Worm (Caenorhabditis elegans) whole organism, L3 larva: Measurements from ENCODE around the gene C33A12.4.

Experiments used
- R02D3.7 ChIP-seq: fragments of 150-350 bp; optimal IDR thresholded peaks from 2 replicates; lab custom pipeline; 2014; ENCODE audit warnings: missing biosample characterization, missing genetic modification characterization
- aly-2 ChIP-seq: fragments of 150-350 bp; optimal IDR thresholded peaks from 2 replicates; lab custom pipeline; 2014; ENCODE audit warnings: missing biosample characterization, missing genetic modification characterization
- ama-1 ChIP-seq: fragments of 150-350 bp; optimal IDR thresholded peaks from 2 replicates; lab custom pipeline; 2018
- ceh-9 ChIP-seq: sonication (generic microtip); optimal IDR thresholded peaks from 2 replicates; lab custom pipeline; 2018; ENCODE audit warnings: missing biosample characterization, missing genetic modification characterization
- egl-27 ChIP-seq: sonication (generic microtip); optimal IDR thresholded peaks from 4 replicates; lab custom pipeline; 2017; ENCODE audit warnings: missing biosample characterization, missing genetic modification reagents, missing genetic modification characterization
- elt-1 ChIP-seq: fragments of 150-350 bp; optimal IDR thresholded peaks from 2 replicates; lab custom pipeline; 2014; ENCODE audit warnings: missing biosample characterization, missing genetic modification characterization
- elt-2 ChIP-seq: sonication (generic microtip); optimal IDR thresholded peaks from 2 replicates; lab custom pipeline; 2016; ENCODE audit warnings: missing genetic modification reagents, mild to moderate bottlenecking, missing genetic modification characterization, missing compliant biosample characterization
- elt-3 ChIP-seq, 3 experiments: fragments of 150-350 bp in 1 of 3; sonication (generic microtip) in 2 of 3; optimal IDR thresholded peaks; 2 replicates in 2 of 3; 4 replicates in 1 of 3; lab custom pipeline; 2014 to 2017; ENCODE audit warnings: missing biosample characterization in 3 of 3, missing genetic modification characterization in 3 of 3
- eor-1 ChIP-seq, 2 experiments: fragments of 150-350 bp; optimal IDR thresholded peaks; 2 replicates each; lab custom pipeline; 2014 to 2018; ENCODE audit warnings: missing biosample characterization in 2 of 2, missing genetic modification characterization in 2 of 2
- fkh-2 ChIP-seq: fragments of 150-350 bp; optimal IDR thresholded peaks from 2 replicates; lab custom pipeline; 2014; ENCODE audit warnings: missing biosample characterization, missing genetic modification reagents, missing genetic modification characterization
- lin-15B ChIP-seq: fragments of 150-350 bp; optimal IDR thresholded peaks from 2 replicates; lab custom pipeline; 2014; ENCODE audit warnings: missing biosample characterization, missing genetic modification characterization
- lin-39 ChIP-seq: fragments of 150-350 bp; optimal IDR thresholded peaks from 2 replicates; lab custom pipeline; 2018; ENCODE audit warnings: missing biosample characterization, missing genetic modification reagents, missing genetic modification characterization
- mdl-1 ChIP-seq: fragments of 150-350 bp; optimal IDR thresholded peaks from 2 replicates; lab custom pipeline; 2014; ENCODE audit warnings: missing biosample characterization, missing genetic modification characterization
- mml-1 ChIP-seq: fragments of 150-350 bp; sonication (generic microtip); optimal IDR thresholded peaks from 3 replicates; lab custom pipeline; 2014; ENCODE audit warnings: missing biosample characterization, missing genetic modification characterization
- nfya-1 ChIP-seq: sonication (generic microtip); optimal IDR thresholded peaks from 2 replicates; lab custom pipeline; 2017; ENCODE audit warnings: missing genetic modification characterization, mild to moderate bottlenecking, missing compliant biosample characterization, antibody characterized with exemption, moderate library complexity; ENCODE audit not compliant: insufficient read depth
- nhr-11 ChIP-seq: fragments of 150-350 bp; optimal IDR thresholded peaks from 2 replicates; lab custom pipeline; 2014; ENCODE audit warnings: missing biosample characterization, missing genetic modification characterization
- nhr-12 ChIP-seq: fragments of 150-350 bp; optimal IDR thresholded peaks from 2 replicates; lab custom pipeline; 2014; ENCODE audit warnings: missing biosample characterization, missing genetic modification characterization
- nhr-25 ChIP-seq: sonication (generic microtip); optimal IDR thresholded peaks from 2 replicates; lab custom pipeline; 2017; ENCODE audit warnings: missing biosample characterization, missing genetic modification characterization
- nhr-28 ChIP-seq: fragments of 150-350 bp; optimal IDR thresholded peaks from 2 replicates; lab custom pipeline; 2014; ENCODE audit warnings: missing biosample characterization, missing genetic modification characterization
- nhr-67 ChIP-seq: fragments of 150-350 bp; optimal IDR thresholded peaks from 2 replicates; lab custom pipeline; 2014; ENCODE audit warnings: missing biosample characterization, missing genetic modification characterization
- nhr-77 ChIP-seq: fragments of 150-350 bp; optimal IDR thresholded peaks from 2 replicates; lab custom pipeline; 2014; ENCODE audit warnings: missing biosample characterization, missing genetic modification characterization
- pha-4 ChIP-seq: fragments of 150-350 bp; optimal IDR thresholded peaks from 2 replicates; lab custom pipeline; 2014; ENCODE audit warnings: missing biosample characterization, missing genetic modification reagents, missing genetic modification characterization
- skn-1 ChIP-seq: fragments of 150-350 bp; optimal IDR thresholded peaks from 2 replicates; lab custom pipeline; 2014; ENCODE audit warnings: missing biosample characterization, missing genetic modification characterization
- snpc-4 ChIP-seq: fragments of 150-350 bp; optimal IDR thresholded peaks from 2 replicates; lab custom pipeline; 2014; ENCODE audit warnings: missing biosample characterization, missing genetic modification characterization
- unc-39 ChIP-seq: sonication (generic microtip); optimal IDR thresholded peaks from 4 replicates; lab custom pipeline; 2017; ENCODE audit warnings: missing biosample characterization, missing genetic modification characterization
- unc-62 ChIP-seq: fragments of 150-350 bp; sonication (generic microtip); optimal IDR thresholded peaks from 4 replicates; lab custom pipeline; 2014; ENCODE audit warnings: missing biosample characterization, missing genetic modification reagents, missing genetic modification characterization
- ztf-4 ChIP-seq: fragments of 150-350 bp; optimal IDR thresholded peaks from 2 replicates; lab custom pipeline; 2014; ENCODE audit warnings: missing biosample characterization, missing genetic modification characterization

C33A12.4 gene

DNA sequence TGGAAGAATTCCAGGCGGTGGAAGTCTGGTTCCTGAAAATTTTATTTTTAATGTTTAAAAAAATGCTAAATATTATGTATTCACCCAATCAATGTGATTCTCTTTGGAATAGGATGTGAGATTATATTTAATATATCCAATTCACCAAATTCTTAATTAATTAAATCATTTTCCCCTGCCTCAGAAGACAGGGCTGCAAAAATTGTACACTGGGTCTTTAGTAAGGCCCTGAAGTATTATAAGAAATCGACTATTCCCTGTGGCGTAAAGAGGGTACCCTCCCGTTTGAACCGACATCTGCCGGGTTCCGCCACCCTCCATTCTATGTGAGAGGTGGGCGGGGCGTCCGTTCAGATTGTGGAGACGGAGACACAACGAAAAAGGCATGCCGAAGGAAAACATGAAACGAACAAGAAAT lies 861 bp upstream of the C33A12.4 start (continued):
- TF ChIP-seq nhr-67 (tag; lab: Kevin White, UChicago): no peak
- TF ChIP-seq ztf-4 (tag; lab: Kevin White, UChicago): no peak
- TF ChIP-seq mml-1: no peak
- TF ChIP-seq, all 47 proteins: peak for 26

DNA sequence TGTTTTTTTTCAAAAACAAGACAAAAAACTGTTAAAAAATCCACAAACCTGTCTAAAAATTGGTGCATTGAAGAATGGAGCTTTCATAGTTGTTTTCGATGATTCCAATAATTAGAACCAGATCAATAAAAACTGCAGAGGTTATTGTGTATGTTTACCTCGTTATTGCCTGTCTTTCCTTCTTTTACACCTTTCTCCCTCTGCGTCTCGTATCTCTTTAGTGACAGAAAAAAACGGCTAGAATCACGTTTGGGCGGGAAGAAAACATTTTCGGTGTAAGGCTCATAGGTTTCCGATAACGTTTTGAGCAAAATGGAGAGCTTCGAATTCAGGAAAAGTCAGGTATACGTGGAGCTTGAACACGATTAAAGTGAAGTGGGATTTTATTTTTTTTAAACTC lies 1.8 kb downstream of the C33A12.4 start, which contains the start of gene ethe-1:
ethe-1 (minus strand) TSS at position 150 of the 400 bp plus-strand sequence.
- TF ChIP-seq nhr-12 (tag; lab: Kevin White, UChicago): no peak
- TF ChIP-seq elt-2: peak; percentile 21
- peak; percentile 19 for TF ChIP-seq nhr-25 (tag; lab: Kevin White, UChicago)
- TF ChIP-seq snpc-4 (tag; lab: Kevin White, UChicago): peak; percentile 44
- no peak for TF ChIP-seq unc-62 (GFP tag; lab: Kevin White, UChicago)
- no peak for TF ChIP-seq nhr-11 (tag; lab: Kevin White, UChicago)
- TF ChIP-seq pha-4 (tag; lab: Kevin White, UChicago): peak; percentile 78
- TF ChIP-seq, all 47 proteins: peak for 4

- TF ChIP-seq R02D3.7 (tag; lab: Kevin White, UChicago) (no peak), lin-15B (no peak), elt-1 (no peak), aly-2 (tag; lab: Kevin White, UChicago) (no peak), nhr-11 (tag; lab: Kevin White, UChicago) (no peak), elt-3 (tag; optimal IDR thresholded peaks at IDR 0.05; lab: Kevin White, UChicago) (no peak)
Measured at ce11 chrIV:9506251-9506650, 4.1 kb downstream of the C33A12.4 start, which contains the start of gene ttr-9. TSS of gene ttr-9 (minus strand) at chrIV:9506351.

- TF ChIP-seq lin-39 (tag; lab: Kevin White, UChicago) (no peak), elt-2 (peak; percentile 52)
- TF ChIP-seq, all 47 proteins: peak for 1
Measured at ce11 chrIV:9500100-9500499, 10.3 kb downstream of the C33A12.4 start, which contains the start of gene ugt-21. TSS of gene ugt-21 (plus strand) at chrIV:9500311.

ce11 chrIV:9499636-9500035 lies 10.7 kb downstream of the C33A12.4 start:
- TF ChIP-seq ceh-9 (tag; lab: Kevin White, UChicago) (no peak), mdl-1 (tag; lab: Kevin White, UChicago) (no peak), nhr-77 (no peak), nhr-67 (tag; lab: Kevin White, UChicago) (no peak), elt-3 (tag; optimal IDR thresholded peaks at IDR 0.05; lab: Kevin White, UChicago) (no peak), nhr-11 (tag; lab: Kevin White, UChicago) (no peak), fkh-2 (tag; lab: Kevin White, UChicago) (no peak)

ce11 chrIV:9498088-9498487 lies 12.3 kb downstream of the C33A12.4 start, which contains the start of gene sru-4:
TSS of gene sru-4 (plus strand) at chrIV:9498388.
- no peak for TF ChIP-seq unc-39 (tag; lab: Kevin White, UChicago)
- TF ChIP-seq nhr-11 (tag; lab: Kevin White, UChicago): no peak
- no peak for TF ChIP-seq pha-4 (tag; lab: Kevin White, UChicago)
- no peak for TF ChIP-seq egl-27 (tag; lab: Kevin White, UChicago)
- TF ChIP-seq skn-1 (tag; lab: Kevin White, UChicago): no peak
- no peak for TF ChIP-seq ama-1 (lab: Kevin White, UChicago)
- no peak for TF ChIP-seq nhr-28 (tag; lab: Kevin White, UChicago)
- TF ChIP-seq nhr-12 (tag; lab: Kevin White, UChicago): no peak

ce11 chrIV:9496306-9496705 lies 14.1 kb downstream of the C33A12.4 start, which contains the start of gene sru-3:
TSS of gene sru-3 (plus strand) at chrIV:9496606.
- TF ChIP-seq nhr-11 (tag; lab: Kevin White, UChicago): no peak
- no peak for TF ChIP-seq nfya-1 (tag; lab: Kevin White, UChicago)
- TF ChIP-seq skn-1 (tag; lab: Kevin White, UChicago): no peak
- TF ChIP-seq mdl-1 (tag; lab: Kevin White, UChicago): no peak
- no peak for TF ChIP-seq R02D3.7 (tag; lab: Kevin White, UChicago)
- no peak for TF ChIP-seq lin-39 (tag; lab: Kevin White, UChicago)
- TF ChIP-seq nhr-25 (tag; lab: Kevin White, UChicago): no peak
- TF ChIP-seq eor-1 (tag; optimal IDR thresholded peaks at IDR 0.05; lab: Kevin White, UChicago): no peak
